Fruit fly (Drosophila melanogaster) whole organism, embryonic: ENCODE data around the gene syd.
A peak's percentile ranks its signal among the peaks of the same experiment; 100 is the strongest.

ENCODE experiments used
- CG10209 ChIP-seq: fragments of 200-800 bp; sonication (Bioruptor generic); optimal IDR thresholded peaks from 3 replicates; lab custom pipeline; 2017; ENCODE audit warnings: missing biosample characterization, mild to moderate bottlenecking, missing genetic modification characterization, missing genetic modification reagents
- CG10543 ChIP-seq: fragments of 200-800 bp; sonication (Bioruptor generic); optimal IDR thresholded peaks from 3 replicates; lab custom pipeline; 2017; ENCODE audit warnings: missing biosample characterization, mild to moderate bottlenecking, missing genetic modification characterization, moderate library complexity
- CG10654 ChIP-seq: fragments of 200-800 bp; sonication (Bioruptor generic); optimal IDR thresholded peaks from 2 replicates; lab custom pipeline; 2016; ENCODE audit warnings: missing biosample characterization, missing genetic modification characterization
- CG11696 ChIP-seq: fragments of 200-800 bp; sonication (Bioruptor generic); IDR thresholded peaks from 2 replicates; pipeline ENCODE4 v1.3.6; 2022; ENCODE audit warnings: missing biosample characterization, missing genetic modification characterization
- CG11723 ChIP-seq: fragments of 200-800 bp; sonication (Bioruptor generic); optimal IDR thresholded peaks from 2 replicates; lab custom pipeline; 2017; ENCODE audit warnings: missing biosample characterization, mild to moderate bottlenecking, missing genetic modification characterization
- CG12155 ChIP-seq: fragments of 200-800 bp; sonication (Bioruptor generic); optimal IDR thresholded peaks from 3 replicates; lab custom pipeline; 2016; ENCODE audit warnings: missing biosample characterization, missing genetic modification characterization
- CG13123 ChIP-seq: fragments of 200-800 bp; sonication (Bioruptor generic); optimal IDR thresholded peaks from 2 replicates; lab custom pipeline; 2016; ENCODE audit warnings: missing biosample characterization, missing genetic modification characterization
- CG14965 ChIP-seq: fragments of 200-800 bp; sonication (Bioruptor generic); optimal IDR thresholded peaks from 2 replicates; lab custom pipeline; 2016; ENCODE audit warnings: missing biosample characterization, missing genetic modification characterization, borderline replicate concordance
- CG1792 ChIP-seq: fragments of 200-800 bp; sonication (Bioruptor generic); optimal IDR thresholded peaks from 2 replicates; lab custom pipeline; 2016; ENCODE audit warnings: missing biosample characterization, missing genetic modification characterization
- CG31365 ChIP-seq: fragments of 200-800 bp; sonication (Bioruptor generic); optimal IDR thresholded peaks from 2 replicates; lab custom pipeline; 2018; ENCODE audit warnings: missing biosample characterization, mild to moderate bottlenecking, missing genetic modification characterization
- CG32767 ChIP-seq: fragments of 200-800 bp; sonication (Bioruptor generic); IDR thresholded peaks from 2 replicates; pipeline ENCODE4 v1.3.6; 2022; ENCODE audit warnings: missing biosample characterization, missing genetic modification characterization
- CG3281 ChIP-seq: fragments of 200-800 bp; sonication (Bioruptor generic); optimal IDR thresholded peaks from 3 replicates; lab custom pipeline; 2017; ENCODE audit warnings: missing biosample characterization, mild to moderate bottlenecking, missing genetic modification characterization
- CG3726 ChIP-seq: fragments of 200-800 bp; sonication (Bioruptor generic); IDR thresholded peaks from 3 replicates; pipeline ENCODE4, ENCODE4 v1.3.6; 2022; ENCODE audit warnings: missing biosample characterization, missing genetic modification characterization
- CG4404 ChIP-seq: fragments of 200-800 bp; sonication (Bioruptor generic); IDR thresholded peaks from 2 replicates; pipeline ENCODE4 v1.3.6; 2022; ENCODE audit warnings: missing biosample characterization, missing genetic modification characterization
- CG4707 ChIP-seq: fragments of 200-800 bp; sonication (Bioruptor generic); optimal IDR thresholded peaks from 2 replicates; lab custom pipeline; 2018; ENCODE audit warnings: missing biosample characterization, mild to moderate bottlenecking, missing genetic modification characterization, moderate library complexity
- CG5180 ChIP-seq: fragments of 200-800 bp; sonication (Bioruptor generic); optimal IDR thresholded peaks from 3 replicates; lab custom pipeline; 2017; ENCODE audit warnings: missing biosample characterization, missing genetic modification characterization, mild to moderate bottlenecking, moderate library complexity, missing genetic modification reagents
- CG6175 ChIP-seq: fragments of 200-800 bp; sonication (Bioruptor generic); IDR thresholded peaks from 3 replicates; pipeline ENCODE4 v1.3.6; 2022; ENCODE audit warnings: missing biosample characterization, missing genetic modification characterization
- CG6765 ChIP-seq: fragments of 200-800 bp; sonication (Bioruptor generic); optimal IDR thresholded peaks from 3 replicates; lab custom pipeline; 2017; ENCODE audit warnings: missing biosample characterization, mild to moderate bottlenecking, missing genetic modification characterization
- CG7963 ChIP-seq: fragments of 200-800 bp; sonication (Bioruptor generic); IDR thresholded peaks from 3 replicates; pipeline ENCODE4 v1.3.6; 2022; ENCODE audit warnings: missing biosample characterization, missing genetic modification characterization; ENCODE audit not compliant: partially characterized antibody
- E2f1 ChIP-seq: fragments of 200-800 bp; sonication (Bioruptor generic); IDR thresholded peaks from 2 replicates; pipeline ENCODE4 v1.3.6; 2022; ENCODE audit warnings: missing biosample characterization, missing genetic modification characterization
- Elba2 ChIP-seq: fragments of 200-800 bp; sonication (Bioruptor generic); optimal IDR thresholded peaks from 3 replicates; lab custom pipeline; 2016; ENCODE audit warnings: missing biosample characterization, missing genetic modification characterization
- Fer2 ChIP-seq: fragments of 200-800 bp; sonication (Bioruptor generic); optimal IDR thresholded peaks from 2 replicates; lab custom pipeline; 2018; ENCODE audit warnings: missing biosample characterization, mild to moderate bottlenecking, missing genetic modification characterization, moderate library complexity
- Fer3 ChIP-seq: fragments of 200-800 bp; sonication (Bioruptor generic); optimal IDR thresholded peaks from 2 replicates; lab custom pipeline; 2018; ENCODE audit warnings: missing biosample characterization, mild to moderate bottlenecking, missing genetic modification characterization, moderate library complexity
- HLH3B ChIP-seq: fragments of 200-800 bp; sonication (Bioruptor generic); IDR thresholded peaks from 2 replicates; pipeline ENCODE4 v1.3.6; 2022; ENCODE audit warnings: missing biosample characterization, missing genetic modification characterization
- Hsf ChIP-seq: fragments of 200-800 bp; sonication (Bioruptor generic); optimal IDR thresholded peaks from 3 replicates; lab custom pipeline; 2016; ENCODE audit warnings: missing biosample characterization, missing genetic modification characterization
- Kr ChIP-seq: fragments of 200-800 bp; sonication (Bioruptor generic); optimal IDR thresholded peaks from 2 replicates; lab custom pipeline; 2017; ENCODE audit warnings: missing biosample characterization, mild to moderate bottlenecking, missing genetic modification characterization
- Max ChIP-seq: fragments of 200-800 bp; sonication (Bioruptor generic); optimal IDR thresholded peaks from 2 replicates; lab custom pipeline; 2016; ENCODE audit warnings: missing biosample characterization, mild to moderate bottlenecking, missing genetic modification characterization
- Pdp1 ChIP-seq, 2 experiments: fragments of 200-800 bp; sonication (Bioruptor generic); optimal IDR thresholded peaks; 3 replicates each; lab custom pipeline; 2016; ENCODE audit warnings: missing biosample characterization in 2 of 2, missing genetic modification characterization in 2 of 2, mild to moderate bottlenecking in 1 of 2, moderate library complexity in 1 of 2
- Ptx1 ChIP-seq: fragments of 200-800 bp; sonication (Bioruptor generic); IDR thresholded peaks from 2 replicates; pipeline ENCODE4 v1.3.6; 2022; ENCODE audit warnings: missing biosample characterization, missing genetic modification characterization
- Scr ChIP-seq: fragments of 200-800 bp; sonication (Bioruptor generic); IDR thresholded peaks from 2 replicates; pipeline ENCODE4 v1.3.6; 2022; ENCODE audit warnings: missing biosample characterization, missing genetic modification characterization; ENCODE audit not compliant: partially characterized antibody
- Sox100B ChIP-seq: fragments of 200-800 bp; sonication (Bioruptor generic); optimal IDR thresholded peaks from 3 replicates; lab custom pipeline; 2018; ENCODE audit warnings: missing biosample characterization, mild to moderate bottlenecking, missing genetic modification characterization
- Sry-β ChIP-seq: fragments of 200-800 bp; sonication (Bioruptor generic); optimal IDR thresholded peaks from 2 replicates; lab custom pipeline; 2018; ENCODE audit warnings: missing biosample characterization, mild to moderate bottlenecking, missing genetic modification characterization, moderate library complexity
- ato ChIP-seq: fragments of 200-800 bp; sonication (Bioruptor generic); IDR thresholded peaks from 2 replicates; pipeline ENCODE4 v1.3.6; 2022; ENCODE audit warnings: missing biosample characterization, missing genetic modification characterization; ENCODE audit not compliant: partially characterized antibody
- bbx ChIP-seq: fragments of 200-800 bp; sonication (Bioruptor generic); IDR thresholded peaks from 2 replicates; pipeline ENCODE4 v1.3.6; 2022; ENCODE audit warnings: missing biosample characterization, missing genetic modification characterization; ENCODE audit not compliant: partially characterized antibody
- bigmax ChIP-seq: fragments of 200-800 bp; sonication (Bioruptor generic); optimal IDR thresholded peaks from 2 replicates; lab custom pipeline; 2018; ENCODE audit warnings: missing biosample characterization, mild to moderate bottlenecking, missing genetic modification characterization
- chm ChIP-seq: fragments of 200-800 bp; sonication (Bioruptor generic); IDR thresholded peaks from 2 replicates; pipeline ENCODE4 v1.3.6; 2022; ENCODE audit warnings: missing biosample characterization, missing genetic modification characterization
- emc ChIP-seq: fragments of 200-800 bp; sonication (Bioruptor generic); optimal IDR thresholded peaks from 2 replicates; lab custom pipeline; 2016; ENCODE audit warnings: missing biosample characterization, missing genetic modification characterization
- esg ChIP-seq: fragments of 200-800 bp; sonication (Bioruptor generic); conservative IDR thresholded peaks from 2 replicates; pipeline ENCODE4 v1.3.6; 2022; ENCODE audit warnings: missing biosample characterization, missing genetic modification characterization
- gsb ChIP-seq: fragments of 200-800 bp; sonication (Bioruptor generic); IDR thresholded peaks from 2 replicates; pipeline ENCODE4 v1.3.6; 2022; ENCODE audit warnings: missing biosample characterization, missing genetic modification characterization
- hbn ChIP-seq: fragments of 200-800 bp; sonication (Bioruptor generic); IDR thresholded peaks from 2 replicates; pipeline ENCODE4 v1.3.6; 2022; ENCODE audit warnings: missing biosample characterization, missing genetic modification characterization; ENCODE audit not compliant: partially characterized antibody
- jigr1 ChIP-seq: fragments of 200-800 bp; sonication (Bioruptor generic); IDR thresholded peaks from 3 replicates; pipeline ENCODE4 v1.3.6; 2022; ENCODE audit warnings: missing biosample characterization, missing genetic modification characterization
- luna ChIP-seq: fragments of 200-800 bp; sonication (Bioruptor generic); optimal IDR thresholded peaks from 2 replicates; lab custom pipeline; 2016; ENCODE audit warnings: missing biosample characterization, missing genetic modification characterization
- nom ChIP-seq: fragments of 200-800 bp; sonication (Bioruptor generic); optimal IDR thresholded peaks from 2 replicates; lab custom pipeline; 2017; ENCODE audit warnings: missing biosample characterization, missing genetic modification characterization, mild to moderate bottlenecking, moderate library complexity, missing genetic modification reagents
- pros ChIP-seq: fragments of 200-800 bp; sonication (Bioruptor generic); optimal IDR thresholded peaks from 3 replicates; lab custom pipeline; 2019; ENCODE audit warnings: missing biosample characterization, mild to moderate bottlenecking, missing genetic modification characterization, moderate library complexity
- sd ChIP-seq: fragments of 200-800 bp; sonication (Bioruptor generic); optimal IDR thresholded peaks from 3 replicates; lab custom pipeline; 2018; ENCODE audit warnings: missing biosample characterization, mild to moderate bottlenecking, missing genetic modification characterization, moderate library complexity
- sim ChIP-seq: fragments of 200-800 bp; sonication (Bioruptor generic); IDR thresholded peaks from 2 replicates; pipeline ENCODE4 v1.3.6; 2022; ENCODE audit warnings: missing biosample characterization, missing genetic modification characterization
- slp2 ChIP-seq: fragments of 200-800 bp; sonication (Bioruptor generic); optimal IDR thresholded peaks from 2 replicates; lab custom pipeline; 2016; ENCODE audit warnings: missing biosample characterization, missing genetic modification characterization
- sna ChIP-seq: fragments of 200-800 bp; sonication (Bioruptor generic); IDR thresholded peaks from 2 replicates; pipeline ENCODE4 v1.3.6; 2022; ENCODE audit warnings: missing biosample characterization, missing genetic modification characterization; ENCODE audit not compliant: partially characterized antibody
- sr ChIP-seq: fragments of 200-800 bp; sonication (Bioruptor generic); IDR thresholded peaks from 3 replicates; pipeline ENCODE4 v1.3.6; 2022; ENCODE audit warnings: missing biosample characterization, missing genetic modification characterization
- tx ChIP-seq: fragments of 200-800 bp; sonication (Bioruptor generic); optimal IDR thresholded peaks from 2 replicates; lab custom pipeline; 2016; ENCODE audit warnings: missing biosample characterization, missing genetic modification characterization
- wdn ChIP-seq: fragments of 200-800 bp; sonication (Bioruptor generic); IDR thresholded peaks from 2 replicates; pipeline ENCODE4 v1.3.6; 2022; ENCODE audit warnings: missing biosample characterization, missing genetic modification characterization

Gene syd

DNA sequence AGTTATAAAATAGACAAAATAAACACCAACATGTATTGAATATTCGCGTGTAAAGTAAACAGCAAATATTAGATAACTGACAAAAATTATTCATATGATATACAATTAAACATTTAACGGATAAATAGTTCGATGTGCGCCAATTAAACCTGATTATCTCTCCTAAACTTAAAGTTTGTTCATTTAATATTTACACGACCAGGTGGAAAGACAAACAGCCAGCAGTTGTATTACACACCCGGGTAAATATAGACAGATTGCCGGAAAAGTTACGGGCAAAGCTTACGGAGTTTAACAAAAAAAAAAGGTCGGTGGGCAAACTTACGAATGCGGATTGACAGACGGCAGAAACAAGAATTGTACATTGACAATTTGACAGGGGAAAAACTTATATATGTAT lies 53.8 kb downstream of the syd start (continued):
- TF ChIP-seq CG3281 (GFP tag; lab: Kevin White, UChicago) (peak; percentile 85), CG11723 (peak; percentile 62), CG6175 (no peak), Scr (GFP tag; lab: Robert Waterston, UW) (no peak), jigr1 (GFP tag; lab: Robert Waterston, UW) (no peak), Sox100B (GFP tag; lab: Kevin White, UChicago) (peak; percentile 70), bigmax (no peak), slp2 (GFP tag; lab: Kevin White, UChicago) (no peak), Max (no peak), Elba2 (GFP tag; lab: Kevin White, UChicago) (no peak), Hsf (no peak), CG4404 (GFP tag; lab: Robert Waterston, UW) (no peak), chm (GFP tag; lab: Robert Waterston, UW) (no peak), bbx (GFP tag; lab: Robert Waterston, UW) (no peak), wdn (no peak; the same call in 1 of the 2 replicates), CG32767 (GFP tag; lab: Robert Waterston, UW) (no peak), luna (GFP tag; lab: Kevin White, UChicago) (no peak), Sry-β (GFP tag; lab: Kevin White, UChicago) (no peak), CG12155 (no peak), CG10543 (GFP tag; lab: Kevin White, UChicago) (peak; percentile 63), E2f1 (peak; percentile 37; the same call in 1 of the 2 replicates), CG7963 (GFP tag; lab: Robert Waterston, UW) (no peak), Kr (GFP tag; lab: Kevin White, UChicago) (no peak), CG6765 (GFP tag; lab: Kevin White, UChicago) (peak; percentile 86), CG11696 (GFP tag; lab: Robert Waterston, UW) (peak; percentile 59), CG10654 (peak; percentile 1), emc (GFP tag; lab: Kevin White, UChicago) (peak; percentile 22), CG3726 (GFP tag; lab: Robert Waterston, UW) (peak; percentile 38; the same call in 1 of the 3 replicates), esg (no peak), Fer3 (tag; lab: Kevin White, UChicago) (peak; percentile 81), sna (GFP tag; lab: Robert Waterston, UW) (no peak), nom (GFP tag; lab: Kevin White, UChicago) (no peak), Fer2 (tag; lab: Kevin White, UChicago) (no peak), sd (tag; lab: Kevin White, UChicago) (peak; percentile 75), CG14965 (GFP tag; lab: Kevin White, UChicago) (no peak), ato (GFP tag; lab: Robert Waterston, UW) (no peak), CG4707 (GFP tag; lab: Kevin White, UChicago) (peak; percentile 65), CG1792 (GFP tag; lab: Kevin White, UChicago) (peak; percentile 44), CG13123 (GFP tag; lab: Kevin White, UChicago) (no peak), CG5180 (GFP tag; lab: Kevin White, UChicago) (peak; percentile 49), hbn (GFP tag; lab: Robert Waterston, UW) (no peak), gsb (GFP tag; lab: Robert Waterston, UW) (peak; percentile 62), CG31365 (tag; lab: Kevin White, UChicago) (peak; percentile 67), Ptx1 (GFP tag; lab: Robert Waterston, UW) (no peak), Pdp1 (GFP tag; optimal IDR thresholded peaks at IDR 0.05; lab: Kevin White, UChicago) (peak in 1 of 2 experiments; percentile 55), pros (no peak), tx (GFP tag; lab: Kevin White, UChicago) (no peak), sim (GFP tag; lab: Robert Waterston, UW) (no peak), sr (no peak), HLH3B (GFP tag; lab: Robert Waterston, UW) (peak; percentile 32; the same call in 1 of the 2 replicates), CG10209 (GFP tag; lab: Kevin White, UChicago) (peak; percentile 82)
